Fruit fly (Drosophila melanogaster) S2 (cell line): ENCODE results near the gene Sgs7.

Experiments
- CG8478 ChIP-seq: fragments of >200 bp; optimal IDR thresholded peaks from 2 replicates; lab custom pipeline; 2018
- CTCF ChIP-seq, 2 experiments: fragments of >200 bp; optimal IDR thresholded peaks; 2 replicates each; lab custom pipeline; 2018

- TF ChIP-seq CG8478 (lab: Kevin White, UChicago) (no peak), CTCF (optimal IDR thresholded peaks at IDR 0.05; lab: Kevin White, UChicago) (no peak)
These were observed 35.0 kb upstream of the Sgs7 start, which contains the start of gene Vha16-2 for dm6 chr3L:11474658-11475057.
